Fruit fly (Drosophila melanogaster) whole organism, embryonic: ENCODE results near the gene CG6340.

Experiments
- Gug ChIP-seq: fragments of 200-800 bp; sonication (Bioruptor generic); IDR thresholded peaks from 4 replicates; pipeline ENCODE4 v1.3.6; 2022; ENCODE audit warnings: missing biosample characterization, missing genetic modification characterization
- NK7.1 ChIP-seq: fragments of 200-800 bp; sonication (Bioruptor generic); optimal IDR thresholded peaks from 3 replicates; lab custom pipeline; 2016; ENCODE audit warnings: missing biosample characterization, missing genetic modification characterization
- Sox100B ChIP-seq: fragments of 200-800 bp; sonication (Bioruptor generic); optimal IDR thresholded peaks from 3 replicates; lab custom pipeline; 2018; ENCODE audit warnings: missing biosample characterization, mild to moderate bottlenecking, missing genetic modification characterization
- al ChIP-seq: fragments of 200-800 bp; sonication (Bioruptor generic); IDR thresholded peaks from 2 replicates; pipeline ENCODE4 v1.3.6; 2022; ENCODE audit warnings: missing biosample characterization, missing genetic modification characterization
- exex ChIP-seq: fragments of 200-800 bp; sonication (Bioruptor generic); optimal IDR thresholded peaks from 4 replicates; lab custom pipeline; 2018; ENCODE audit warnings: missing biosample characterization, mild to moderate bottlenecking, missing genetic modification characterization, moderate library complexity
- h ChIP-seq: fragments of >200 bp; optimal IDR thresholded peaks from 2 replicates; lab custom pipeline; 2017
- usp ChIP-seq: fragments of >200 bp; optimal IDR thresholded peaks from 2 replicates; lab custom pipeline; 2017; ENCODE audit warnings: missing biosample characterization, missing genetic modification characterization

dm6 chrX:15450327-15450644 is 31.9 kb upstream of the CG6340 start:
- no peak for TF ChIP-seq Sox100B
- TF ChIP-seq h (lab: Kevin White, UChicago) = no peak
- no peak for TF ChIP-seq al (GFP tag; lab: Robert Waterston, UW)
- no peak for TF ChIP-seq Gug
- no peak for TF ChIP-seq exex (tag; lab: Kevin White, UChicago)
- TF ChIP-seq usp (GFP tag; lab: Kevin White, UChicago) = no peak
- no peak for TF ChIP-seq NK7.1
